Worm (Caenorhabditis elegans) whole organism, L4 larva: ENCODE measurements around the gene mak-1.
A peak's percentile ranks its signal among the peaks of the same experiment; 100 is the strongest.

Experiments used
- F10B5.3 ChIP-seq: sonication (generic microtip); optimal IDR thresholded peaks from 2 replicates; lab custom pipeline; 2016; ENCODE audit warnings: mild to moderate bottlenecking, missing genetic modification characterization, missing compliant biosample characterization
- F26F4.8 ChIP-seq: fragments of 200-800 bp; sonication (Bioruptor generic); conservative IDR thresholded peaks from 2 replicates; pipeline ENCODE4 v1.3.6; 2022; ENCODE audit warnings: missing genetic modification characterization, missing compliant biosample characterization
- F37D6.2 ChIP-seq: sonication (generic microtip); optimal IDR thresholded peaks from 2 replicates; lab custom pipeline; 2016; ENCODE audit warnings: mild to moderate bottlenecking, missing genetic modification characterization, missing compliant biosample characterization
- R02D3.7 ChIP-seq: fragments of 150-350 bp; sonication (generic microtip); optimal IDR thresholded peaks from 3 replicates; lab custom pipeline; 2014; ENCODE audit warnings: missing biosample characterization, missing genetic modification characterization
- T20F7.1 ChIP-seq: fragments of 200-800 bp; sonication (Bioruptor generic); optimal IDR thresholded peaks from 2 replicates; lab custom pipeline; 2018; ENCODE audit warnings: mild to moderate bottlenecking, missing genetic modification characterization, missing compliant biosample characterization
- T26A8.4 ChIP-seq: fragments of 200-800 bp; sonication (Bioruptor generic); IDR thresholded peaks from 2 replicates; pipeline ENCODE4 v1.3.6; 2022; ENCODE audit warnings: missing genetic modification characterization, missing compliant biosample characterization
- Y5F2A.4 ChIP-seq: fragments of 200-800 bp; sonication (Bioruptor generic); optimal IDR thresholded peaks from 2 replicates; lab custom pipeline; 2018; ENCODE audit warnings: mild to moderate bottlenecking, missing genetic modification characterization, missing compliant biosample characterization
- aly-2 ChIP-seq: sonication (generic microtip); optimal IDR thresholded peaks from 2 replicates; lab custom pipeline; 2018; ENCODE audit warnings: missing biosample characterization, missing genetic modification characterization
- ama-1 ChIP-seq: fragments of 150-350 bp; optimal IDR thresholded peaks from 2 replicates; lab custom pipeline; 2014; ENCODE audit warnings: inconsistent platforms, mixed read lengths
- arid-1 ChIP-seq: fragments of 200-800 bp; sonication (Bioruptor generic); conservative IDR thresholded peaks from 2 replicates; pipeline ENCODE4 v1.3.6; 2022; ENCODE audit warnings: missing genetic modification reagents, missing genetic modification characterization, missing compliant biosample characterization
- attf-4 ChIP-seq: sonication (generic microtip); optimal IDR thresholded peaks from 3 replicates; lab custom pipeline; 2017; ENCODE audit warnings: missing biosample characterization, missing genetic modification characterization
- ceh-20 ChIP-seq: fragments of 200-800 bp; sonication (Bioruptor generic); IDR thresholded peaks from 2 replicates; pipeline ENCODE4 v1.3.6; 2022; ENCODE audit warnings: missing genetic modification reagents, missing genetic modification characterization, missing compliant biosample characterization
- ceh-44 ChIP-seq: fragments of 200-800 bp; sonication (Bioruptor generic); IDR thresholded peaks from 2 replicates; pipeline ENCODE4 v1.3.6; 2022; ENCODE audit warnings: missing genetic modification reagents, missing genetic modification characterization, missing compliant biosample characterization
- ceh-82 ChIP-seq: sonication (generic microtip); optimal IDR thresholded peaks from 2 replicates; lab custom pipeline; 2017; ENCODE audit warnings: missing biosample characterization, missing genetic modification characterization
- daf-12 ChIP-seq: fragments of 150-350 bp; optimal IDR thresholded peaks from 2 replicates; lab custom pipeline; 2014; ENCODE audit warnings: missing biosample characterization, missing genetic modification reagents, missing genetic modification characterization
- daf-16 ChIP-seq, 3 experiments: sonication (generic microtip); optimal IDR thresholded peaks; 2 replicates each; lab custom pipeline; 2016 to 2017; ENCODE audit warnings: missing genetic modification characterization in 3 of 3, missing genetic modification reagents in 3 of 3, mild to moderate bottlenecking in 2 of 3, missing compliant biosample characterization in 2 of 3, missing biosample characterization in 1 of 3, moderate library complexity in 1 of 3
- daf-8 ChIP-seq: fragments of 200-800 bp; sonication (Bioruptor generic); IDR thresholded peaks from 2 replicates; pipeline ENCODE4 v1.3.6; 2022; ENCODE audit warnings: missing genetic modification characterization, missing compliant biosample characterization
- dmd-6 ChIP-seq: fragments of 200-800 bp; sonication (Bioruptor generic); IDR thresholded peaks from 2 replicates; pipeline ENCODE4 v1.3.6; 2022; ENCODE audit warnings: missing genetic modification reagents, missing genetic modification characterization, missing compliant biosample characterization
- dmd-9 ChIP-seq: fragments of 200-800 bp; sonication (Bioruptor generic); IDR thresholded peaks from 2 replicates; pipeline ENCODE4 v1.3.6; 2022; ENCODE audit warnings: missing genetic modification reagents, missing genetic modification characterization, missing compliant biosample characterization
- egl-27 ChIP-seq: sonication (generic microtip); optimal IDR thresholded peaks from 3 replicates; lab custom pipeline; 2017; ENCODE audit warnings: missing biosample characterization, missing genetic modification reagents, missing genetic modification characterization
- egl-43 ChIP-seq: fragments of 200-800 bp; sonication (Bioruptor generic); IDR thresholded peaks from 2 replicates; pipeline ENCODE4 v1.3.6; 2022; ENCODE audit warnings: missing genetic modification reagents, missing genetic modification characterization, missing compliant biosample characterization
- gei-8 ChIP-seq: fragments of 200-800 bp; sonication (Bioruptor generic); optimal IDR thresholded peaks from 2 replicates; lab custom pipeline; 2018; ENCODE audit warnings: mild to moderate bottlenecking, missing genetic modification characterization, missing compliant biosample characterization
- hlh-30 ChIP-seq: sonication (generic microtip); optimal IDR thresholded peaks from 2 replicates; lab custom pipeline; 2017; ENCODE audit warnings: antibody characterized with exemption, mild to moderate bottlenecking, missing genetic modification characterization, missing compliant biosample characterization; ENCODE audit not compliant: insufficient read depth
- hmg-1.1 ChIP-seq: fragments of 200-800 bp; sonication (Bioruptor generic); IDR thresholded peaks from 2 replicates; pipeline ENCODE4 v1.3.6; 2022; ENCODE audit warnings: missing genetic modification reagents, missing genetic modification characterization, missing compliant biosample characterization
- jun-1 ChIP-seq: fragments of 150-350 bp; optimal IDR thresholded peaks from 2 replicates; lab custom pipeline; 2014; ENCODE audit warnings: missing biosample characterization, missing genetic modification reagents, missing genetic modification characterization
- lin-15B ChIP-seq: fragments of 150-350 bp; sonication (generic microtip); optimal IDR thresholded peaks from 3 replicates; lab custom pipeline; 2014; ENCODE audit warnings: missing biosample characterization, missing genetic modification characterization
- lin-38 ChIP-seq: fragments of 200-800 bp; sonication (Bioruptor generic); IDR thresholded peaks from 2 replicates; pipeline ENCODE4 v1.3.6; 2022; ENCODE audit warnings: missing genetic modification reagents, missing genetic modification characterization, missing compliant biosample characterization
- lir-3 ChIP-seq: sonication (generic microtip); optimal IDR thresholded peaks from 2 replicates; lab custom pipeline; 2016; ENCODE audit warnings: mild to moderate bottlenecking, missing genetic modification characterization, missing compliant biosample characterization
- lsy-2 ChIP-seq, 2 experiments: fragments of 150-350 bp in 1 of 2; sonication (generic microtip) in 1 of 2; optimal IDR thresholded peaks; 2 replicates each; lab custom pipeline; 2014 to 2017; ENCODE audit warnings: missing biosample characterization in 2 of 2, missing genetic modification characterization in 2 of 2
- mdl-1 ChIP-seq, 2 experiments: fragments of 150-350 bp in 1 of 2; sonication (generic microtip) in 1 of 2; optimal IDR thresholded peaks; 2 replicates each; lab custom pipeline; 2014 to 2017; ENCODE audit warnings: missing biosample characterization in 2 of 2, missing genetic modification characterization in 2 of 2
- mdt-29 ChIP-seq: fragments of 200-800 bp; sonication (Bioruptor generic); IDR thresholded peaks from 2 replicates; pipeline ENCODE4 v1.3.6; 2022; ENCODE audit warnings: missing genetic modification reagents, missing genetic modification characterization, missing compliant biosample characterization
- mep-1 ChIP-seq: fragments of 150-350 bp; sonication (generic microtip); optimal IDR thresholded peaks from 3 replicates; lab custom pipeline; 2014; ENCODE audit warnings: missing biosample characterization, missing genetic modification characterization
- mxl-3 ChIP-seq: fragments of 200-800 bp; sonication (Bioruptor generic); optimal IDR thresholded peaks from 2 replicates; lab custom pipeline; 2018; ENCODE audit warnings: mild to moderate bottlenecking, missing genetic modification characterization, missing compliant biosample characterization
- nhr-237 ChIP-seq: sonication (generic microtip); optimal IDR thresholded peaks from 2 replicates; lab custom pipeline; 2017; ENCODE audit warnings: missing biosample characterization, missing genetic modification characterization
- nhr-28 ChIP-seq: fragments of 150-350 bp; optimal IDR thresholded peaks from 2 replicates; lab custom pipeline; 2014; ENCODE audit warnings: missing biosample characterization, missing genetic modification characterization
- nhr-41 ChIP-seq: fragments of 200-800 bp; sonication (Bioruptor generic); IDR thresholded peaks from 2 replicates; pipeline ENCODE4 v1.3.6; 2022; ENCODE audit warnings: missing genetic modification reagents, missing genetic modification characterization, missing compliant biosample characterization
- nhr-48 ChIP-seq: sonication (generic microtip); optimal IDR thresholded peaks from 2 replicates; lab custom pipeline; 2016; ENCODE audit warnings: mild to moderate bottlenecking, missing genetic modification characterization, missing compliant biosample characterization
- nhr-77 ChIP-seq: fragments of 150-350 bp; optimal IDR thresholded peaks from 2 replicates; lab custom pipeline; 2014; ENCODE audit warnings: missing biosample characterization, missing genetic modification characterization
- pha-4 ChIP-seq, 2 experiments: fragments of 150-350 bp in 1 of 2; fragments of 200-800 bp in 1 of 2; sonication (Bioruptor generic) in 1 of 2; IDR thresholded peaks in 1 of 2; optimal IDR thresholded peaks in 1 of 2; 2 replicates each; pipeline versions ENCODE4 v1.3.6 to Lab custom; 2014 to 2022; ENCODE audit warnings: missing genetic modification characterization in 2 of 2, missing genetic modification reagents in 2 of 2, missing biosample characterization in 1 of 2, missing compliant biosample characterization in 1 of 2
- saeg-2 ChIP-seq: fragments of 200-800 bp; sonication (Bioruptor generic); IDR thresholded peaks from 2 replicates; pipeline ENCODE4 v1.3.6; 2022; ENCODE audit warnings: missing genetic modification reagents, missing genetic modification characterization, missing compliant biosample characterization
- set-16 ChIP-seq: fragments of 200-800 bp; sonication (Bioruptor generic); IDR thresholded peaks from 2 replicates; pipeline ENCODE4 v1.3.6; 2022; ENCODE audit warnings: missing genetic modification reagents, missing genetic modification characterization, missing compliant biosample characterization
- snpc-4 ChIP-seq: fragments of 150-350 bp; optimal IDR thresholded peaks from 2 replicates; lab custom pipeline; 2014; ENCODE audit warnings: missing biosample characterization, missing genetic modification characterization
- spr-3 ChIP-seq: fragments of 200-800 bp; sonication (Bioruptor generic); optimal IDR thresholded peaks from 2 replicates; lab custom pipeline; 2018; ENCODE audit warnings: mild to moderate bottlenecking, missing genetic modification characterization, missing compliant biosample characterization
- tra-1 ChIP-seq: fragments of 200-800 bp; sonication (Bioruptor generic); IDR thresholded peaks from 2 replicates; pipeline ENCODE4 v1.3.6; 2022; ENCODE audit warnings: missing genetic modification reagents, missing genetic modification characterization, missing compliant biosample characterization
- unc-39 ChIP-seq: sonication (generic microtip); optimal IDR thresholded peaks from 2 replicates; lab custom pipeline; 2017; ENCODE audit warnings: missing biosample characterization, missing genetic modification characterization
- zag-1 ChIP-seq: fragments of 150-350 bp; optimal IDR thresholded peaks from 2 replicates; lab custom pipeline; 2014; ENCODE audit warnings: missing biosample characterization, missing genetic modification characterization
- zfp-2 ChIP-seq: sonication (generic microtip); optimal IDR thresholded peaks from 2 replicates; lab custom pipeline; 2016; ENCODE audit warnings: mild to moderate bottlenecking, missing genetic modification characterization, missing compliant biosample characterization
- ztf-7 ChIP-seq: fragments of 150-350 bp; optimal IDR thresholded peaks from 2 replicates; lab custom pipeline; 2014; ENCODE audit warnings: missing biosample characterization, missing genetic modification characterization

The mak-1 gene

ce11 chrII:8794072-8794471 is 50.2 kb downstream of the mak-1 start, which contains the start of gene F07H5.7:
TSS of gene F07H5.7 (minus strand) at chrII:8794172.
- no peak for TF ChIP-seq daf-8
- no peak for TF ChIP-seq egl-27 (tag; lab: Kevin White, UChicago)
- no peak for TF ChIP-seq arid-1 (GFP tag; lab: Robert Waterston, UW)
- TF ChIP-seq Y5F2A.4, result no peak
- TF ChIP-seq daf-12 (tag; lab: Kevin White, UChicago), result no peak
- no peak for TF ChIP-seq saeg-2 (GFP tag; lab: Robert Waterston, UW)
- TF ChIP-seq zag-1 (tag; lab: Kevin White, UChicago), result no peak
- no peak for TF ChIP-seq aly-2 (tag; lab: Kevin White, UChicago)
- no peak for TF ChIP-seq ceh-20 (GFP tag; lab: Robert Waterston, UW)
- no peak for TF ChIP-seq daf-16 (GFP tag; optimal IDR thresholded peaks at IDR 0.05; lab: Kevin White, UChicago)
- no peak for TF ChIP-seq daf-16 (tag; optimal IDR thresholded peaks at IDR 0.05; lab: Kevin White, UChicago)
- no peak for TF ChIP-seq ceh-82 (tag; lab: Kevin White, UChicago)
- no peak for TF ChIP-seq ama-1 (lab: Kevin White, UChicago)
- TF ChIP-seq nhr-77 (tag; lab: Kevin White, UChicago), result no peak
- no peak for TF ChIP-seq unc-39 (tag; lab: Kevin White, UChicago)
- TF ChIP-seq dmd-6 (GFP tag; lab: Robert Waterston, UW), result no peak
- no peak for TF ChIP-seq jun-1
- no peak for TF ChIP-seq snpc-4 (tag; lab: Kevin White, UChicago)
- TF ChIP-seq R02D3.7 (tag; lab: Kevin White, UChicago), result no peak
- no peak for TF ChIP-seq nhr-237 (tag; lab: Kevin White, UChicago)
- no peak for TF ChIP-seq hlh-30 (tag; lab: Kevin White, UChicago)
- TF ChIP-seq, all 104 proteins: peak for 0

- no peak for TF ChIP-seq R02D3.7 (tag; lab: Kevin White, UChicago)
- no peak for TF ChIP-seq mep-1
- TF ChIP-seq nhr-28, result no peak
- no peak for TF ChIP-seq dmd-9 (GFP tag; lab: Robert Waterston, UW)
- no peak for TF ChIP-seq gei-8
- no peak for TF ChIP-seq zfp-2 (tag; lab: Kevin White, UChicago)
- TF ChIP-seq lin-38 (GFP tag; lab: Robert Waterston, UW), result no peak
- no peak for TF ChIP-seq lsy-2 (tag; optimal IDR thresholded peaks at IDR 0.05; lab: Kevin White, UChicago)
- no peak for TF ChIP-seq lin-15B (tag; lab: Kevin White, UChicago)
- TF ChIP-seq tra-1 (GFP tag; lab: Robert Waterston, UW), result no peak
- TF ChIP-seq nhr-41 (GFP tag; lab: Robert Waterston, UW), result no peak
- no peak for TF ChIP-seq nhr-237 (tag; lab: Kevin White, UChicago)
Observed at ce11 chrII:8795227-8795626, 51.4 kb downstream of the mak-1 start.

- TF ChIP-seq F37D6.2 (peak; percentile 59), F10B5.3 (tag; lab: Kevin White, UChicago) (no peak), F26F4.8 (no peak), hlh-30 (tag; lab: Kevin White, UChicago) (peak; percentile 67), snpc-4 (tag; lab: Kevin White, UChicago) (no peak), attf-4 (no peak), ztf-7 (tag; lab: Kevin White, UChicago) (no peak), lin-15B (tag; lab: Kevin White, UChicago) (no peak), hmg-1.1 (GFP tag; lab: Robert Waterston, UW) (peak; percentile 49), egl-43 (GFP tag; lab: Robert Waterston, UW) (no peak), nhr-77 (tag; lab: Kevin White, UChicago) (no peak), set-16 (GFP tag; lab: Robert Waterston, UW) (peak; percentile 57; the same call in 1 of the 2 replicates), gei-8 (peak; percentile 48), ceh-44 (no peak), lir-3 (tag; lab: Kevin White, UChicago) (no peak), mdt-29 (no peak), jun-1 (no peak), mxl-3 (no peak), nhr-48 (tag; lab: Kevin White, UChicago) (peak; percentile 54), mdl-1 (tag; optimal IDR thresholded peaks at IDR 0.05; lab: Kevin White, UChicago) (peak; percentile 3 to 76), T26A8.4 (GFP tag; lab: Robert Waterston, UW) (no peak), spr-3 (GFP tag; lab: Kevin White, UChicago) (no peak), pha-4 (GFP tag; IDR thresholded peaks at IDR 0.05; lab: Robert Waterston, UW) (no peak), pha-4 (tag; optimal IDR thresholded peaks at IDR 0.05; lab: Kevin White, UChicago) (no peak), T20F7.1 (no peak)
Observed at ce11 chrII:8796391-8796790, 52.5 kb downstream of the mak-1 start.
